Worm (Caenorhabditis elegans) whole organism, L1 larva: Measurements from ENCODE around the gene T08D2.8.
"Not testable (repeated sequence)": the region's sequence is repeated elsewhere in the genome, so short reads cannot be mapped to it uniquely, and the experiment has no call there.

Experiments
- C16A3.4 ChIP-seq: fragments of 150-350 bp; optimal IDR thresholded peaks from 2 replicates; lab custom pipeline; 2014; ENCODE audit warnings: missing biosample characterization, missing genetic modification characterization
- elt-2 ChIP-seq: sonication (generic microtip); optimal IDR thresholded peaks from 2 replicates; lab custom pipeline; 2016; ENCODE audit warnings: missing genetic modification characterization, mild to moderate bottlenecking, inconsistent platforms, missing compliant biosample characterization, missing genetic modification reagents
- fkh-4 ChIP-seq: sonication (generic microtip); optimal IDR thresholded peaks from 2 replicates; lab custom pipeline; 2016; ENCODE audit warnings: missing compliant biosample characterization, missing genetic modification characterization, borderline replicate concordance
- hpl-2 ChIP-seq: fragments of 150-350 bp; optimal IDR thresholded peaks from 2 replicates; lab custom pipeline; 2014; ENCODE audit warnings: missing biosample characterization, missing genetic modification reagents, missing genetic modification characterization
- lin-14 ChIP-seq: fragments of 200-800 bp; sonication (Bioruptor generic); optimal IDR thresholded peaks from 2 replicates; lab custom pipeline; 2018; ENCODE audit warnings: mild to moderate bottlenecking, missing genetic modification characterization, moderate library complexity, missing compliant biosample characterization
- nhr-11 ChIP-seq: fragments of 150-350 bp; optimal IDR thresholded peaks from 2 replicates; lab custom pipeline; 2014; ENCODE audit warnings: missing biosample characterization, missing genetic modification characterization
- nhr-71 ChIP-seq: sonication (generic microtip); optimal IDR thresholded peaks from 2 replicates; lab custom pipeline; 2016; ENCODE audit warnings: mild to moderate bottlenecking, missing genetic modification characterization, moderate library complexity, missing compliant biosample characterization
- nhr-77 ChIP-seq: fragments of 150-350 bp; optimal IDR thresholded peaks from 2 replicates; lab custom pipeline; 2014; ENCODE audit warnings: missing biosample characterization, missing genetic modification characterization
- nhr-90 ChIP-seq: sonication (generic microtip); optimal IDR thresholded peaks from 2 replicates; lab custom pipeline; 2016; ENCODE audit warnings: mild to moderate bottlenecking, missing genetic modification characterization, missing compliant biosample characterization; ENCODE audit not compliant: poor library complexity
- sox-4 ChIP-seq: sonication (generic microtip); optimal IDR thresholded peaks from 2 replicates; lab custom pipeline; 2016; ENCODE audit warnings: missing genetic modification characterization, missing compliant biosample characterization
- sptf-1 ChIP-seq: fragments of 150-350 bp; optimal IDR thresholded peaks from 2 replicates; lab custom pipeline; 2014; ENCODE audit warnings: missing biosample characterization, missing genetic modification characterization
- unc-86 ChIP-seq: sonication (generic microtip); optimal IDR thresholded peaks from 2 replicates; lab custom pipeline; 2016; ENCODE audit warnings: missing genetic modification characterization, missing compliant biosample characterization

Gene T08D2.8

ce11 chrX:211141-211540 is 18.5 kb downstream of the T08D2.8 start, which contains the start of gene Y73B3B.1:
TSS of gene Y73B3B.1 (minus strand) at chrX:211241.
- TF ChIP-seq nhr-11; nhr-71 (tag; lab: Kevin White, UChicago); elt-2 (tag; lab: Kevin White, UChicago): not testable (repeated sequence)

- not testable (repeated sequence) for TF ChIP-seq sox-4, C16A3.4, nhr-77 (tag; lab: Kevin White, UChicago)
- TF ChIP-seq, all 84 proteins: peak for 0; not testable (repeated sequence) for 84
Observed at ce11 chrX:215488-215887, 22.9 kb downstream of the T08D2.8 start, which contains the start of gene set-28. TSS of gene set-28 (minus strand) at chrX:215588.

- TF ChIP-seq fkh-4, unc-86, sptf-1 (tag; lab: Kevin White, UChicago): not testable (repeated sequence)
Observed at ce11 chrX:229374-229773, 36.7 kb downstream of the T08D2.8 start, which contains the start of gene AC8.3. TSS of gene AC8.3 (minus strand) at chrX:229474.

ce11 chrX:239077-239476 is 46.4 kb downstream of the T08D2.8 start, which contains the start of gene AC8.10:
TSS of gene AC8.10 (minus strand) at chrX:239177.
- TF ChIP-seq hpl-2 (GFP tag; lab: Kevin White, UChicago); nhr-90 (tag; lab: Kevin White, UChicago); lin-14: not testable (repeated sequence)
